In genomic region chrX:14287888-14288287, ce11 we compare ENCODE assay signal across 2 worm cellular contexts.
TF ChIP-seq lines count a peak whose summit lies in the region.

No protein-coding gene starts in this region.

TF ChIP-seq in whole organism, L1 larva, 84 proteins besides CTCF, POLR2A, EP300 and RAD21 (continued from another document):
- TF ChIP-seq tbx-2 (tag; optimal IDR thresholded peaks at IDR 0.05; lab: Kevin White, UChicago), result peak; percentile 48
- no peak for TF ChIP-seq nhr-76 (tag; optimal IDR thresholded peaks at IDR 0.05; lab: Kevin White, UChicago)
- TF ChIP-seq snu-23 (GFP tag; optimal IDR thresholded peaks at IDR 0.05; lab: Kevin White, UChicago), result peak; percentile 44
- no peak for TF ChIP-seq ztf-4 (tag; optimal IDR thresholded peaks at IDR 0.05; lab: Kevin White, UChicago)
- TF ChIP-seq elt-3 (tag; optimal IDR thresholded peaks at IDR 0.05; lab: Kevin White, UChicago), result no peak
- peak; percentile 34 to 36 for TF ChIP-seq lsy-2 (tag; optimal IDR thresholded peaks at IDR 0.05; lab: Kevin White, UChicago)
- TF ChIP-seq mdl-1 (tag; optimal IDR thresholded peaks at IDR 0.05; lab: Kevin White, UChicago), result peak in 1 of 2 experiments; percentile 32
- peak; percentile 86 for TF ChIP-seq nhr-71 (tag; optimal IDR thresholded peaks at IDR 0.05; lab: Kevin White, UChicago)
- peak; percentile 40 for TF ChIP-seq unc-130 (tag; optimal IDR thresholded peaks at IDR 0.05; lab: Kevin White, UChicago)

TF ChIP-seq in whole organism, L4 larva, 104 proteins besides CTCF, POLR2A, EP300 and RAD21 (continued from another document):
- no peak for TF ChIP-seq ztf-11 (tag; optimal IDR thresholded peaks at IDR 0.05; lab: Kevin White, UChicago)
- no peak for TF ChIP-seq jun-1 (tag; optimal IDR thresholded peaks at IDR 0.05; lab: Kevin White, UChicago)
- no peak for TF ChIP-seq Y5F2A.4 (GFP tag; optimal IDR thresholded peaks at IDR 0.05; lab: Kevin White, UChicago)
- no peak for TF ChIP-seq gei-8 (GFP tag; optimal IDR thresholded peaks at IDR 0.05; lab: Kevin White, UChicago)
- 0 out of 2 replicates have a peak, but pooled peaks have one; percentile 2 for TF ChIP-seq ZK337.2 (GFP tag; IDR thresholded peaks at IDR 0.05; lab: Robert Waterston, UW)
- TF ChIP-seq ZK546.5 (tag; optimal IDR thresholded peaks at IDR 0.05; lab: Kevin White, UChicago), result no peak
- no peak for TF ChIP-seq ama-1 (optimal IDR thresholded peaks at IDR 0.05; lab: Kevin White, UChicago)
- no peak for TF ChIP-seq cey-2 (tag; optimal IDR thresholded peaks at IDR 0.05; lab: Kevin White, UChicago; ENCODE audit: borderline replicate concordance, insufficient read depth)
- no peak for TF ChIP-seq snpc-1.2 (GFP tag; IDR thresholded peaks at IDR 0.05; lab: Robert Waterston, UW)
- no peak for TF ChIP-seq fkh-10 (GFP tag; optimal IDR thresholded peaks at IDR 0.05; lab: Kevin White, UChicago)
- no peak for TF ChIP-seq dmd-8 (GFP tag; IDR thresholded peaks at IDR 0.05; lab: Robert Waterston, UW)
- TF ChIP-seq zip-2 (tag; optimal IDR thresholded peaks at IDR 0.05; lab: Kevin White, UChicago), result no peak
- TF ChIP-seq spr-3 (GFP tag; optimal IDR thresholded peaks at IDR 0.05; lab: Kevin White, UChicago), result no peak
- no peak for TF ChIP-seq nhr-77 (tag; optimal IDR thresholded peaks at IDR 0.05; lab: Kevin White, UChicago)
- no peak for TF ChIP-seq unc-62 (GFP tag; optimal IDR thresholded peaks at IDR 0.05 in 1 of 2; lab: Kevin White, UChicago)
- TF ChIP-seq unc-62 (tag; optimal IDR thresholded peaks at IDR 0.05; lab: Kevin White, UChicago), result no peak
- TF ChIP-seq hmg-1.1 (GFP tag; IDR thresholded peaks at IDR 0.05; lab: Robert Waterston, UW), result peak; percentile 25; the same call in 1 of the 2 replicates
- TF ChIP-seq hlh-30 (tag; optimal IDR thresholded peaks at IDR 0.05; lab: Kevin White, UChicago; ENCODE audit: insufficient read depth), result peak; percentile 33
- no peak for TF ChIP-seq mdl-1 (tag; optimal IDR thresholded peaks at IDR 0.05; lab: Kevin White, UChicago)
- no peak for TF ChIP-seq nhr-42 (GFP tag; IDR thresholded peaks at IDR 0.05; lab: Robert Waterston, UW)
- no peak for TF ChIP-seq tra-1 (GFP tag; IDR thresholded peaks at IDR 0.05; lab: Robert Waterston, UW)
- no peak for TF ChIP-seq duxl-1 (tag; optimal IDR thresholded peaks at IDR 0.05; lab: Kevin White, UChicago; ENCODE audit: poor library complexity)
- no peak for TF ChIP-seq ces-1 (GFP tag; optimal IDR thresholded peaks at IDR 0.05; lab: Kevin White, UChicago)
